Fruit fly (Drosophila melanogaster): ENCODE data around the gene dac.

The dac gene

DNA sequence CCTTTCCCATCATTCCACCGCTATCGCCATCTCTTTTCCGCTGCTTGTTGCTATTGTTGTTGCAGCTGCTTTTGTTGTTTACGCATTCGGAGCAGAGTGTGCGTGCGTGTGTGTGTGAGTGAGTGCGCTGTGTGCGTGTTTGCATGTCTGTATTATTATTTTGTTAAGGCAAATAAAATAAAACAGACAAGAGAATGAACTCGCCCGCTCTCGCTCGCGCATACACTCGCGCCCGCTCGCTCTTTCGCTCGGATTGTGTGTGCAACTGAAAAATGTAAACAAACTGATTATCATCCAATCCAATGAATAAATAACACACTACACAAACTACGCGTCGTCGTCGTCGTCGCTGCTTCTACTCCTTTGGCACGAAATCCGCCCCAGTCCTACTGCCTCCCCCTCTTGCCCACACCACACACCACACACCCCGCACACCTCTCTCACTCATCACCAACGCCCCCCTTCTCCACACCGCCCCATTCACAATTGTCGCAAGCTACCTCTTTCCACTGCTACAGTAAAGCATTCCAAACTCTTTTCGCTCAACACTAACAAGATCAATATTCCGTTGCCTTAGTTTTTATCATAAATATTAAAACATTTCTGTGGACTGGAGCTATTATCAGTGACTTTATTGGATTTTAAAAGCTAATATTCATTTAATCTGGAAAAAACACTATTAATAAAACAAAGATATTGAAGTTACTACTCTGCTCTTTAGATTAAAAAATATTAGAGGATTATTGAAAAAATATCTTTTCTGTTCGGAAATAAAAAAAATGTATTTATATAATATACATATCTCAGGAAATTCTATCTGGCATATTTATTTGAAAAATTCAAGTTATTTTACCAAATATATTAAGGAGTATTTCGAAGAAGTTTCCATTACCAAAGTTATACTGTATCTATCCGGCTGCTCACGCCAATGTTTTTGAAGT lies 35.8 kb upstream of the dac start (continued):
- TF ChIP-seq Meics (GFP tag; optimal IDR thresholded peaks at IDR 0.05) = peak; percentile 76
- peak; percentile 40; the same call in 1 of the 2 replicates for TF ChIP-seq peb (GFP tag; IDR thresholded peaks at IDR 0.05)
- peak; percentile 67 for TF ChIP-seq CG1602 (GFP tag; optimal IDR thresholded peaks at IDR 0.05)
- peak; percentile 51 for TF ChIP-seq CG7372 (GFP tag; IDR thresholded peaks at IDR 0.05)
- 0 out of 2 replicates have a peak, but pooled peaks have one; percentile 3 for TF ChIP-seq slbo (GFP tag; IDR thresholded peaks at IDR 0.05)
- peak; percentile 14; the same call in 1 of the 2 replicates for TF ChIP-seq dati (GFP tag; IDR thresholded peaks at IDR 0.05)
- TF ChIP-seq CG2889 (GFP tag; IDR thresholded peaks at IDR 0.05) = no peak
- TF ChIP-seq Vsx1 (GFP tag; optimal IDR thresholded peaks at IDR 0.05) = peak; percentile 97
- peak; percentile 78 for TF ChIP-seq cwo (GFP tag; optimal IDR thresholded peaks at IDR 0.05)
- TF ChIP-seq tna (GFP tag; IDR thresholded peaks at IDR 0.05; ENCODE audit: partially characterized antibody) = no peak
- no peak for TF ChIP-seq knrl (GFP tag; IDR thresholded peaks at IDR 0.05; ENCODE audit: partially characterized antibody)
- TF ChIP-seq gcm (GFP tag; optimal IDR thresholded peaks at IDR 0.05) = peak; percentile 89
- peak; percentile 85 for TF ChIP-seq CG5180 (GFP tag; optimal IDR thresholded peaks at IDR 0.05)
- no peak; the same call in 1 of the 2 replicates for TF ChIP-seq sna (GFP tag; IDR thresholded peaks at IDR 0.05; ENCODE audit: partially characterized antibody)
- TF ChIP-seq mam (GFP tag; optimal IDR thresholded peaks at IDR 0.05) = no peak
- peak; percentile 68 for TF ChIP-seq pum (GFP tag; optimal IDR thresholded peaks at IDR 0.05)
- peak; percentile 4 for TF ChIP-seq Usf (GFP tag; optimal IDR thresholded peaks at IDR 0.05)
- peak; percentile 60 for TF ChIP-seq HLHmδ (GFP tag; optimal IDR thresholded peaks at IDR 0.05)
- no peak for TF ChIP-seq hkb (optimal IDR thresholded peaks at IDR 0.05)
- TF ChIP-seq hkb (GFP tag; IDR thresholded peaks at IDR 0.05) = peak; percentile 88; the same call in 1 of the 2 replicates
- TF ChIP-seq CG3163 (GFP tag; optimal IDR thresholded peaks at IDR 0.05) = peak; percentile 94
- peak; percentile 70 for TF ChIP-seq Six4 (GFP tag; optimal IDR thresholded peaks at IDR 0.05)
- TF ChIP-seq fd96Cb (tag; optimal IDR thresholded peaks at IDR 0.05) = peak; percentile 54
- peak; percentile 25; the same call in 1 of the 3 replicates for TF ChIP-seq CG34224 (GFP tag; IDR thresholded peaks at IDR 0.05; ENCODE audit: partially characterized antibody)
- peak; percentile 92 for TF ChIP-seq HmgZ (tag; optimal IDR thresholded peaks at IDR 0.05)
- peak; percentile 81 for TF ChIP-seq sob (GFP tag; IDR thresholded peaks at IDR 0.05)
- peak; percentile 65 for TF ChIP-seq Antp (GFP tag; optimal IDR thresholded peaks at IDR 0.05)
- peak; percentile 70 for TF ChIP-seq CG4424 (GFP tag; optimal IDR thresholded peaks at IDR 0.05)
- TF ChIP-seq Eip74EF (GFP tag; optimal IDR thresholded peaks at IDR 0.05) = peak in 1 of 2 experiments; percentile 79
- TF ChIP-seq CG3995 (GFP tag; optimal IDR thresholded peaks at IDR 0.05) = no peak
- TF ChIP-seq CG1529 (GFP tag; optimal IDR thresholded peaks at IDR 0.05) = peak; percentile 95
- peak; percentile 96 for TF ChIP-seq oc (tag; optimal IDR thresholded peaks at IDR 0.05)
- peak; percentile 78 for TF ChIP-seq CG3281 (GFP tag; optimal IDR thresholded peaks at IDR 0.05)
- TF ChIP-seq hb (GFP tag; IDR thresholded peaks at IDR 0.05; ENCODE audit: partially characterized antibody) = no peak
- peak; percentile 62 for TF ChIP-seq CTCF (GFP tag; optimal IDR thresholded peaks at IDR 0.05)
- peak; percentile 72 for TF ChIP-seq scrt (GFP tag; optimal IDR thresholded peaks at IDR 0.05)
- TF ChIP-seq CG15269 (tag; optimal IDR thresholded peaks at IDR 0.05) = peak; percentile 57
- 0 out of 3 replicates have a peak, but pooled peaks have one; percentile 41 for TF ChIP-seq Opbp (GFP tag; IDR thresholded peaks at IDR 0.05; ENCODE audit: partially characterized antibody)
- peak; percentile 99 for TF ChIP-seq Kr (GFP tag; optimal IDR thresholded peaks at IDR 0.05)
- peak in 1 of 2 experiments; percentile 86 for TF ChIP-seq tll (GFP tag; optimal IDR thresholded peaks at IDR 0.05)
- peak; percentile 40 for TF ChIP-seq Neu2 (GFP tag; optimal IDR thresholded peaks at IDR 0.05; ENCODE audit: borderline replicate concordance)
- peak; percentile 66 for TF ChIP-seq CG3065 (GFP tag; optimal IDR thresholded peaks at IDR 0.05)
- TF ChIP-seq Hmr (GFP tag; optimal IDR thresholded peaks at IDR 0.05) = peak; percentile 91
- TF ChIP-seq CG12659 (GFP tag; optimal IDR thresholded peaks at IDR 0.05) = peak; percentile 84
- TF ChIP-seq CG8388 (GFP tag; optimal IDR thresholded peaks at IDR 0.05) = peak; percentile 70
- TF ChIP-seq CG8089 (GFP tag; optimal IDR thresholded peaks at IDR 0.05) = peak; percentile 90
- TF ChIP-seq CG1603 (tag; optimal IDR thresholded peaks at IDR 0.05) = peak; percentile 96

Measured in whole organism, embryonic.